Fruit fly (Drosophila melanogaster): Measurements from ENCODE around the gene Arpc4.

DNA sequence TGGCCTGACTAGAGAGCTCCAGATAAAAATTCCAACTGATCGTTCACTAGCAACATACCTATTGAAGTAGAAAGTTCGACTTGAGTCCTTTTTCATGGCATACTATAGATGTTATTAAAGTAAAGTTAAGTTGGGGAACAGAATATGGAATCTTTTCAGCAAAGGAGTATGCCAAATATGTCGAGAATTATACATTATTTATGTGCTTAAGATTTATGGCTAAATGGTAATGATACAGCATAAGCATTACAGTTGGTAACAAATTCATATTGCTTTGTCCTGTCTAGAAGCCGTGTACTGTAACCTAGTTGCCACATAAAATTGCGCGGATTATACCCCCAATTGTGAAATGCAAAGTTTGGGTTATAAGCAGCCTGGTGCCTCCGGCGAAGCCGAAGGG, 30.1 kb downstream of the Arpc4 start, which contains the start of gene CG31639:
- TF ChIP-seq ey (GFP tag; optimal IDR thresholded peaks at IDR 0.05) (no peak), sage (GFP tag; optimal IDR thresholded peaks at IDR 0.05) (no peak), h (GFP tag; optimal IDR thresholded peaks at IDR 0.05) (no peak)
